Worm (Caenorhabditis elegans) whole organism, L1 larva: Measurements from ENCODE around the gene K11H3.2.

ENCODE experiments used
- Y116A8C.19 ChIP-seq: sonication (generic microtip); optimal IDR thresholded peaks from 2 replicates; lab custom pipeline; 2016; ENCODE audit warnings: missing compliant biosample characterization, missing genetic modification characterization, borderline replicate concordance
- aly-2 ChIP-seq: fragments of 150-350 bp; optimal IDR thresholded peaks from 2 replicates; lab custom pipeline; 2014; ENCODE audit warnings: missing biosample characterization, missing genetic modification characterization
- ama-1 ChIP-seq: fragments of 150-350 bp; optimal IDR thresholded peaks from 2 replicates; lab custom pipeline; 2014
- blmp-1 ChIP-seq: fragments of 150-350 bp; optimal IDR thresholded peaks from 2 replicates; lab custom pipeline; 2014; ENCODE audit warnings: missing biosample characterization, missing genetic modification characterization
- ceh-8 ChIP-seq: fragments of 200-800 bp; sonication (Bioruptor generic); optimal IDR thresholded peaks from 2 replicates; lab custom pipeline; 2018; ENCODE audit warnings: mild to moderate bottlenecking, missing genetic modification characterization, moderate library complexity, missing compliant biosample characterization
- ceh-82 ChIP-seq, 3 experiments: fragments of 150-350 bp in 1 of 3; sonication (generic microtip) in 2 of 3; optimal IDR thresholded peaks; 2 replicates each; lab custom pipeline; 2014 to 2017; ENCODE audit warnings: missing biosample characterization in 3 of 3, missing genetic modification characterization in 3 of 3
- dpl-1 ChIP-seq, 3 experiments: fragments of 150-350 bp in 2 of 3; sonication (generic microtip) in 1 of 3; optimal IDR thresholded peaks; 2 replicates each; lab custom pipeline; 2014 to 2017; ENCODE audit warnings: missing biosample characterization in 3 of 3, missing genetic modification characterization in 3 of 3, missing genetic modification reagents in 3 of 3
- efl-1 ChIP-seq, 4 experiments: fragments of 150-350 bp; optimal IDR thresholded peaks in 3 of 4; peaks in 1 of 4; 1 replicate in 1 of 4; 2 replicates in 3 of 4; lab custom pipeline; 2014; ENCODE audit warnings: missing biosample characterization in 2 of 4, missing genetic modification characterization in 2 of 4, missing genetic modification reagents in 2 of 4
- egl-27 ChIP-seq, 2 experiments: fragments of 150-350 bp in 1 of 2; sonication (generic microtip); optimal IDR thresholded peaks; 3 replicates each; lab custom pipeline; 2017 to 2018; ENCODE audit warnings: missing biosample characterization in 2 of 2, missing genetic modification characterization in 2 of 2, missing genetic modification reagents in 2 of 2
- fkh-4 ChIP-seq: sonication (generic microtip); optimal IDR thresholded peaks from 2 replicates; lab custom pipeline; 2016; ENCODE audit warnings: missing compliant biosample characterization, missing genetic modification characterization, borderline replicate concordance
- fos-1 ChIP-seq: fragments of 150-350 bp; optimal IDR thresholded peaks from 2 replicates; lab custom pipeline; 2014; ENCODE audit warnings: missing biosample characterization, missing genetic modification characterization
- hlh-4 ChIP-seq: sonication (generic microtip); optimal IDR thresholded peaks from 2 replicates; lab custom pipeline; 2016; ENCODE audit warnings: mild to moderate bottlenecking, missing genetic modification characterization, missing compliant biosample characterization
- hpl-2 ChIP-seq: fragments of 150-350 bp; optimal IDR thresholded peaks from 2 replicates; lab custom pipeline; 2014; ENCODE audit warnings: missing biosample characterization, missing genetic modification reagents, missing genetic modification characterization
- lin-13 ChIP-seq: fragments of 150-350 bp; optimal IDR thresholded peaks from 2 replicates; lab custom pipeline; 2014; ENCODE audit warnings: missing biosample characterization, missing genetic modification reagents, missing genetic modification characterization
- lin-15B ChIP-seq: fragments of 150-350 bp; sonication (generic microtip); optimal IDR thresholded peaks from 3 replicates; lab custom pipeline; 2014; ENCODE audit warnings: missing biosample characterization, missing genetic modification characterization
- lin-35 ChIP-seq, 2 experiments: fragments of 150-350 bp; optimal IDR thresholded peaks; 2 replicates each; lab custom pipeline; 2014; ENCODE audit warnings: missing biosample characterization in 2 of 2, missing genetic modification characterization in 2 of 2, missing genetic modification reagents in 2 of 2
- lin-39 ChIP-seq: fragments of 150-350 bp; optimal IDR thresholded peaks from 2 replicates; lab custom pipeline; 2014; ENCODE audit warnings: missing biosample characterization, missing genetic modification reagents, missing genetic modification characterization
- lir-3 ChIP-seq: sonication (generic microtip); optimal IDR thresholded peaks from 2 replicates; lab custom pipeline; 2016; ENCODE audit warnings: mild to moderate bottlenecking, missing genetic modification characterization, moderate library complexity, missing compliant biosample characterization; ENCODE audit not compliant: poor library complexity
- lsy-2 ChIP-seq, 2 experiments: fragments of 150-350 bp; optimal IDR thresholded peaks; 2 replicates each; lab custom pipeline; 2014; ENCODE audit warnings: missing biosample characterization in 2 of 2, missing genetic modification characterization in 2 of 2
- mab-9 ChIP-seq: fragments of 200-800 bp; sonication (Bioruptor generic); IDR thresholded peaks from 2 replicates; pipeline ENCODE4 v1.3.6; 2022; ENCODE audit warnings: missing genetic modification reagents, missing genetic modification characterization, missing compliant biosample characterization
- mdl-1 ChIP-seq, 2 experiments: fragments of 150-350 bp; optimal IDR thresholded peaks; 2 replicates each; lab custom pipeline; 2014 to 2017; ENCODE audit warnings: missing biosample characterization in 2 of 2, missing genetic modification characterization in 2 of 2, inconsistent platforms in 1 of 2
- nhr-12 ChIP-seq: sonication (generic microtip); optimal IDR thresholded peaks from 2 replicates; lab custom pipeline; 2017; ENCODE audit warnings: missing biosample characterization, missing genetic modification characterization
- nhr-19 ChIP-seq: fragments of 200-800 bp; sonication (Bioruptor generic); conservative IDR thresholded peaks from 2 replicates; pipeline ENCODE4 v1.3.6; 2022; ENCODE audit warnings: missing genetic modification characterization, missing compliant biosample characterization
- nhr-20 ChIP-seq: sonication (generic microtip); optimal IDR thresholded peaks from 2 replicates; lab custom pipeline; 2016; ENCODE audit warnings: mild to moderate bottlenecking, missing genetic modification characterization, missing compliant biosample characterization
- nhr-237 ChIP-seq: fragments of 150-350 bp; optimal IDR thresholded peaks from 2 replicates; lab custom pipeline; 2014; ENCODE audit warnings: missing biosample characterization, missing genetic modification characterization
- nhr-47 ChIP-seq: sonication (generic microtip); optimal IDR thresholded peaks from 2 replicates; lab custom pipeline; 2016; ENCODE audit warnings: mild to moderate bottlenecking, missing genetic modification characterization, moderate library complexity, missing compliant biosample characterization
- nhr-71 ChIP-seq: sonication (generic microtip); optimal IDR thresholded peaks from 2 replicates; lab custom pipeline; 2016; ENCODE audit warnings: mild to moderate bottlenecking, missing genetic modification characterization, moderate library complexity, missing compliant biosample characterization
- nhr-77 ChIP-seq: fragments of 150-350 bp; optimal IDR thresholded peaks from 2 replicates; lab custom pipeline; 2014; ENCODE audit warnings: missing biosample characterization, missing genetic modification characterization
- nhr-85 ChIP-seq: sonication (generic microtip); peaks from one replicate; lab custom pipeline; 2016; ENCODE audit warnings: missing genetic modification characterization, inconsistent platforms, missing compliant biosample characterization
- pax-3 ChIP-seq: fragments of 200-800 bp; sonication (Bioruptor generic); optimal IDR thresholded peaks from 2 replicates; lab custom pipeline; 2018; ENCODE audit warnings: mild to moderate bottlenecking, missing genetic modification characterization, moderate library complexity, missing compliant biosample characterization
- pqm-1 ChIP-seq: sonication (generic microtip); optimal IDR thresholded peaks from 3 replicates; lab custom pipeline; 2017; ENCODE audit warnings: missing biosample characterization, missing genetic modification characterization
- rnt-1 ChIP-seq: sonication (generic microtip); optimal IDR thresholded peaks from 2 replicates; lab custom pipeline; 2016; ENCODE audit warnings: mild to moderate bottlenecking, missing genetic modification characterization, moderate library complexity, missing compliant biosample characterization
- snpc-4 ChIP-seq: fragments of 150-350 bp; optimal IDR thresholded peaks from 2 replicates; lab custom pipeline; 2014; ENCODE audit warnings: missing biosample characterization, missing genetic modification characterization
- snu-23 ChIP-seq: sonication (generic microtip); optimal IDR thresholded peaks from 2 replicates; lab custom pipeline; 2016; ENCODE audit warnings: missing genetic modification characterization, missing compliant biosample characterization
- sox-4 ChIP-seq: sonication (generic microtip); optimal IDR thresholded peaks from 2 replicates; lab custom pipeline; 2016; ENCODE audit warnings: missing genetic modification characterization, missing compliant biosample characterization
- sptf-1 ChIP-seq: fragments of 150-350 bp; optimal IDR thresholded peaks from 2 replicates; lab custom pipeline; 2014; ENCODE audit warnings: missing biosample characterization, missing genetic modification characterization
- sup-37 ChIP-seq: fragments of 200-800 bp; sonication (Bioruptor generic); optimal IDR thresholded peaks from 2 replicates; lab custom pipeline; 2018; ENCODE audit warnings: mild to moderate bottlenecking, missing genetic modification characterization, missing compliant biosample characterization
- swsn-7 ChIP-seq: sonication (generic microtip); optimal IDR thresholded peaks from 2 replicates; lab custom pipeline; 2016; ENCODE audit warnings: missing genetic modification characterization, missing compliant biosample characterization
- tbx-2 ChIP-seq: sonication (generic microtip); optimal IDR thresholded peaks from 2 replicates; lab custom pipeline; 2016; ENCODE audit warnings: missing genetic modification characterization, missing compliant biosample characterization
- tlp-1 ChIP-seq: fragments of 150-350 bp; optimal IDR thresholded peaks from 2 replicates; lab custom pipeline; 2014; ENCODE audit warnings: missing biosample characterization, missing genetic modification characterization
- unc-130 ChIP-seq: fragments of 150-350 bp; optimal IDR thresholded peaks from 2 replicates; lab custom pipeline; 2017; ENCODE audit warnings: missing biosample characterization, missing genetic modification characterization, inconsistent platforms
- xbp-1 ChIP-seq: sonication (generic microtip); optimal IDR thresholded peaks from 2 replicates; lab custom pipeline; 2016; ENCODE audit warnings: missing genetic modification characterization, missing compliant biosample characterization
- ztf-11 ChIP-seq, 2 experiments: sonication (generic microtip); optimal IDR thresholded peaks; 2 replicates each; lab custom pipeline; 2016 to 2017; ENCODE audit warnings: missing genetic modification characterization in 2 of 2, missing biosample characterization in 1 of 2, missing compliant biosample characterization in 1 of 2

Gene K11H3.2

ce11 chrIII:9846093-9846492 is at the start of gene K11H3.2:
K11H3.2 (plus strand) TSS chrIII:9846393.
- no peak for TF ChIP-seq hlh-4 (tag; lab: Kevin White, UChicago)

ce11 chrIII:9796448-9796847 is 49.7 kb upstream of the K11H3.2 start, which contains the start of gene srxa-10:
srxa-10 (minus strand) TSS chrIII:9796548.
- TF ChIP-seq nhr-77 (tag; lab: Kevin White, UChicago), result no peak
- TF ChIP-seq, all 84 proteins: peak for 0

ce11 chrIII:9798478-9799157 is 47.6 kb upstream of the K11H3.2 start, which contains the start of gene ZK632.2:
ZK632.2 (plus strand) TSS chrIII:9799107.
- TF ChIP-seq ceh-82 (tag; optimal IDR thresholded peaks at IDR 0.05; lab: Kevin White, UChicago) (no peak), fkh-4 (peak; percentile 21), rnt-1 (tag; lab: Kevin White, UChicago) (peak; percentile 68), mdl-1 (tag; optimal IDR thresholded peaks at IDR 0.05; lab: Kevin White, UChicago) (peak in 1 of 2 experiments; percentile 12), sup-37 (no peak), efl-1 (optimal IDR thresholded peaks at IDR 0.05; lab: Kevin White, UChicago) (peak; percentile 1 to 27), efl-1 (GFP tag; optimal IDR thresholded peaks at IDR 0.05 in 1 of 2; lab: Kevin White, UChicago) (peak in 1 of 2 experiments; percentile 22), nhr-85 (peak; percentile 31), nhr-47 (tag; lab: Kevin White, UChicago) (no peak), lin-13 (GFP tag; lab: Kevin White, UChicago) (no peak), nhr-12 (tag; lab: Kevin White, UChicago) (no peak), dpl-1 (GFP tag; optimal IDR thresholded peaks at IDR 0.05; lab: Kevin White, UChicago) (peak in 1 of 3 experiments; percentile 43), lin-35 (GFP tag; optimal IDR thresholded peaks at IDR 0.05; lab: Kevin White, UChicago) (peak in 1 of 2 experiments; percentile 32), lir-3 (tag; lab: Kevin White, UChicago) (peak; percentile 35), nhr-71 (tag; lab: Kevin White, UChicago) (peak; percentile 20), blmp-1 (no peak), pax-3 (no peak), aly-2 (tag; lab: Kevin White, UChicago) (peak; percentile 32), sptf-1 (no peak), ceh-8 (GFP tag; lab: Kevin White, UChicago) (no peak), nhr-20 (no peak), lsy-2 (tag; optimal IDR thresholded peaks at IDR 0.05; lab: Kevin White, UChicago) (peak in 1 of 2 experiments; percentile 27), hpl-2 (GFP tag; lab: Kevin White, UChicago) (no peak), nhr-237 (tag; lab: Kevin White, UChicago) (no peak), snu-23 (peak; percentile 30), tlp-1 (tag; lab: Kevin White, UChicago) (no peak), tbx-2 (tag; lab: Kevin White, UChicago) (no peak), egl-27 (tag; optimal IDR thresholded peaks at IDR 0.05; lab: Kevin White, UChicago) (no peak)

ce11 chrIII:9802045-9802444 is 44.1 kb upstream of the K11H3.2 start:
- TF ChIP-seq snpc-4 (tag; lab: Kevin White, UChicago) (no peak), sptf-1 (no peak), sox-4 (tag; lab: Kevin White, UChicago) (no peak), efl-1 (optimal IDR thresholded peaks at IDR 0.05; lab: Kevin White, UChicago) (no peak), efl-1 (GFP tag; optimal IDR thresholded peaks at IDR 0.05 in 1 of 2; lab: Kevin White, UChicago) (peak in 1 of 2 experiments; percentile 55)

- no peak for TF ChIP-seq swsn-7
- no peak for TF ChIP-seq lin-39 (tag; lab: Kevin White, UChicago)
- TF ChIP-seq fkh-4, result no peak
- TF ChIP-seq xbp-1, result no peak
- TF ChIP-seq lin-35 (GFP tag; optimal IDR thresholded peaks at IDR 0.05; lab: Kevin White, UChicago), result no peak
- TF ChIP-seq rnt-1 (tag; lab: Kevin White, UChicago), result no peak
- TF ChIP-seq ama-1 (lab: Kevin White, UChicago), result peak; percentile 38
- TF ChIP-seq nhr-77 (tag; lab: Kevin White, UChicago), result no peak
- TF ChIP-seq lin-15B, result no peak
- TF ChIP-seq nhr-12 (tag; lab: Kevin White, UChicago), result no peak
- no peak for TF ChIP-seq nhr-19 (GFP tag; lab: Robert Waterston, UW)
- TF ChIP-seq Y116A8C.19, result no peak
- no peak for TF ChIP-seq pqm-1 (tag; lab: Kevin White, UChicago)
- TF ChIP-seq mab-9, result no peak
- TF ChIP-seq ztf-11 (tag; optimal IDR thresholded peaks at IDR 0.05; lab: Kevin White, UChicago), result no peak
- TF ChIP-seq fos-1 (tag; lab: Kevin White, UChicago), result no peak
- TF ChIP-seq unc-130 (tag; lab: Kevin White, UChicago), result no peak
- TF ChIP-seq snu-23, result peak; percentile 0
These were observed 41.1 kb upstream of the K11H3.2 start, which contains the start of gene riok-3 for ce11 chrIII:9804997-9805610. riok-3 (minus strand) TSS chrIII:9805011.
